Worm (Caenorhabditis elegans): ENCODE results near the gene ech-3.

DNA sequence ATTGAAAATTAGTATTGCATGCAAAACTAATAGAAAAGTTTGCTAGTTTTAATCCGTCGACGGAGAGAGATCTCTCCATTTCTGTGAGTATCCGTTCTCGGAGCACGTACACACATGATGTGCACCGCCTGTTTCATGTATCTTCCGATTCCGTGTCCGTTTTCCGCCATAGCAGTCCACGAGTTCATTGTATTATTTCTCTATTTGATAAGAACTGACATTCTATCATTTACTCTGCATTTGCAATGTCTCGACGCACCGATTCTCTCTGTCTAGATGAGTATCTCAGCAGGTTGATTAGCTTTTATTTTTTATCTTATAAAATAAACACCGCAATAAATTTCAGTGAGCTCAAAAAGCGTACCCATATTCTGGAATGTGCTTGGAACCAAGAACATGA, 3.1 kb upstream of the ech-3 start:
- TF ChIP-seq hmbx-1 (tag; optimal IDR thresholded peaks at IDR 0.05) (no peak), aly-1 (tag; optimal IDR thresholded peaks at IDR 0.05) (no peak), tbx-11 (GFP tag; IDR thresholded peaks at IDR 0.05) (no peak), ama-1 (optimal IDR thresholded peaks at IDR 0.05) (no peak), ets-7 (tag; optimal IDR thresholded peaks at IDR 0.05) (no peak), ceh-36 (tag; optimal IDR thresholded peaks at IDR 0.05) (no peak), B0310.2 (tag; optimal IDR thresholded peaks at IDR 0.05) (no peak), tra-4 (tag; optimal IDR thresholded peaks at IDR 0.05) (no peak), sea-1 (GFP tag; conservative IDR thresholded peaks at IDR 0.05) (no peak), pes-1 (GFP tag; IDR thresholded peaks at IDR 0.05) (no peak), flt-1 (GFP tag; IDR thresholded peaks at IDR 0.05) (no peak), hmg-4 (GFP tag; optimal IDR thresholded peaks at IDR 0.05) (no peak), scrt-1 (GFP tag; IDR thresholded peaks at IDR 0.05) (no peak)
